Worm (Caenorhabditis elegans) whole organism, L4/young adult: Measurements from ENCODE around the gene egl-1.

ENCODE experiments used
- W03F9.2 ChIP-seq: fragments of 150-350 bp; optimal IDR thresholded peaks from 2 replicates; lab custom pipeline; 2014; ENCODE audit warnings: missing biosample characterization, missing genetic modification characterization
- dao-5 ChIP-seq: sonication (generic microtip); optimal IDR thresholded peaks from 2 replicates; lab custom pipeline; 2016; ENCODE audit warnings: missing genotype, missing genetic modification characterization, moderate library complexity, missing compliant biosample characterization
- him-1 ChIP-seq: sonication (generic microtip); optimal IDR thresholded peaks from 2 replicates; lab custom pipeline; 2016; ENCODE audit warnings: missing genotype, missing genetic modification reagents, missing genetic modification characterization, missing compliant biosample characterization

ce11 chrV:14449397-14449796 is 17.2 kb upstream of the egl-1 start, which contains the start of gene F23B12.7:
- TF ChIP-seq dao-5 (tag; lab: Kevin White, UChicago) (no peak), him-1 (tag; lab: Kevin White, UChicago) (no peak), W03F9.2 (tag; lab: Kevin White, UChicago) (no peak)
